Fruit fly (Drosophila melanogaster): ENCODE results near the gene CG33688.

The CG33688 gene

dm6 chr3L:16190885-16191284, 8.1 kb upstream of the CG33688 start (continued):
- TF ChIP-seq hbn (GFP tag; IDR thresholded peaks at IDR 0.05; ENCODE audit: partially characterized antibody) (no peak), slbo (GFP tag; IDR thresholded peaks at IDR 0.05) (no peak; the same call in 1 of the 2 replicates), HHEX (GFP tag; optimal IDR thresholded peaks at IDR 0.05) (peak; percentile 27), bsh (GFP tag; optimal IDR thresholded peaks at IDR 0.05) (peak in 1 of 2 experiments; percentile 38), Ssrp (tag; optimal IDR thresholded peaks at IDR 0.05) (no peak), lbe (GFP tag; optimal IDR thresholded peaks at IDR 0.05) (peak; percentile 34), CrebB (tag; optimal IDR thresholded peaks at IDR 0.05) (no peak), Camta (GFP tag; optimal IDR thresholded peaks at IDR 0.05) (no peak), CG1024 (GFP tag; IDR thresholded peaks at IDR 0.05) (0 out of 2 replicates have a peak, but pooled peaks have one; percentile 2), wek (GFP tag; optimal IDR thresholded peaks at IDR 0.05) (no peak), Poxn (GFP tag; IDR thresholded peaks at IDR 0.05) (no peak), CG18599 (GFP tag; optimal IDR thresholded peaks at IDR 0.05) (no peak), CG9817 (tag; optimal IDR thresholded peaks at IDR 0.05) (no peak), Max (GFP tag; optimal IDR thresholded peaks at IDR 0.05) (no peak), pan (optimal IDR thresholded peaks at IDR 0.05) (no peak), pan (GFP tag; optimal IDR thresholded peaks at IDR 0.05 in 1 of 2, IDR thresholded peaks at IDR 0.05 in 1 of 2) (no peak), CG13287 (GFP tag; IDR thresholded peaks at IDR 0.05; ENCODE audit: partially characterized antibody) (no peak), CG34224 (GFP tag; IDR thresholded peaks at IDR 0.05; ENCODE audit: partially characterized antibody) (no peak), gsb (GFP tag; IDR thresholded peaks at IDR 0.05) (no peak; the same call in 1 of the 2 replicates), CG3281 (GFP tag; optimal IDR thresholded peaks at IDR 0.05) (peak; percentile 17), lab (GFP tag; optimal IDR thresholded peaks at IDR 0.05) (peak; percentile 38), D19A (tag; optimal IDR thresholded peaks at IDR 0.05) (no peak), ash1 (GFP tag; optimal IDR thresholded peaks at IDR 0.05) (no peak), nau (GFP tag; optimal IDR thresholded peaks at IDR 0.05) (peak; percentile 6), chinmo (GFP tag; IDR thresholded peaks at IDR 0.05; ENCODE audit: partially characterized antibody) (0 out of 4 replicates have a peak, but pooled peaks have one; percentile 24), cwo (GFP tag; optimal IDR thresholded peaks at IDR 0.05) (peak; percentile 21), Fer1 (GFP tag; optimal IDR thresholded peaks at IDR 0.05) (peak; percentile 13), CG10543 (GFP tag; optimal IDR thresholded peaks at IDR 0.05) (no peak), CG8281 (tag; optimal IDR thresholded peaks at IDR 0.05) (no peak)

DNA sequence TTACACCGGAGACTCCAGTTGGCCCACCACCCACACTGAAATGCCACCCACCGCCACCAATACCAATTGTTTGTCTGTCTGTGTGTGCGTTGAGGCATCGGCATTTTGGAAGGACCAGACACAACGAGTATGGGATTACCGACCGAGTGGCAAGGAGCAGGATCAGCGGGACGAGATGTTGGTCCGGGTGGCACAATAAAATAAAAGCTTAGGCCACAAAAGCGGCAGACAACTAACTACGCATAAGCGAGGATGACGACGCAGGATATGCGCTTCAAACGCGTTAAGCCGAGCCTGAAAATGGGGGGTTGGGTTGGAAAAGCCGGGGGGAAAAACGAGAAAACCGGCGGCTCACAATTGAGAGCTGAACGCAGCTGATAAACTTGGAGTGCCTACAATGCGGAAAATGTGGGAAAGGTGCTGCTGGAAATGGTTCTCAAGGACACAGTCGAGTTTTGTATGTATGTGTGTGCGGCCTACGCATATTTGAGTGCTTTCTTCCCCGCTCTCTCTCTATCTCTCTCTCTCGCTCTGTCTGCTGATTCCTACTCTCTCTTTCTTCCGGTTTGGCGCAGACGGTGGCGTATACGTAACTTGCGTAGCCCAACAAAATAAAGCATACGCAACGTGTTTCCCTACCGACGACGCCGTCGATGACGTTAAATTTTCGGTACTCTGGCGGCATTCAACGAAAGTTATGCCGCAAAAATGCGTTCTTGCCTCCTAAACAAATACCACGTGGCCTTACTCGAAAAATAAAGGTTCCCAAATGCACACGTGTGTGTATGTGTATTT, 6.3 kb upstream of the CG33688 start:
- no peak for TF ChIP-seq CG12942 (GFP tag; optimal IDR thresholded peaks at IDR 0.05)
- peak; percentile 86 for TF ChIP-seq abd-A (tag; optimal IDR thresholded peaks at IDR 0.05)
- peak; percentile 8 for TF ChIP-seq sd (tag; optimal IDR thresholded peaks at IDR 0.05)
- peak in 1 of 2 experiments; percentile 33 for TF ChIP-seq Trl (optimal IDR thresholded peaks at IDR 0.05)
- no peak for TF ChIP-seq Trl (GFP tag; optimal IDR thresholded peaks at IDR 0.05)
- no peak for TF ChIP-seq CG10431 (GFP tag; optimal IDR thresholded peaks at IDR 0.05)
- no peak for TF ChIP-seq wek (GFP tag; optimal IDR thresholded peaks at IDR 0.05)
- TF ChIP-seq CG7372 (GFP tag; IDR thresholded peaks at IDR 0.05), result peak; percentile 66; the same call in 1 of the 2 replicates
- peak; percentile 3 for TF ChIP-seq CG1832 (GFP tag; optimal IDR thresholded peaks at IDR 0.05)
- peak; percentile 50 for TF ChIP-seq CG13894 (tag; optimal IDR thresholded peaks at IDR 0.05)
- TF ChIP-seq cg (GFP tag; optimal IDR thresholded peaks at IDR 0.05), result peak; percentile 1
- no peak for TF ChIP-seq cato (GFP tag; optimal IDR thresholded peaks at IDR 0.05; ENCODE audit: borderline replicate concordance)
- TF ChIP-seq CG15269 (tag; optimal IDR thresholded peaks at IDR 0.05), result no peak
- peak; percentile 3 for TF ChIP-seq CG10543 (GFP tag; optimal IDR thresholded peaks at IDR 0.05)
- no peak for TF ChIP-seq NfI (GFP tag; optimal IDR thresholded peaks at IDR 0.05)
- TF ChIP-seq Med (GFP tag), result peak; percentile 72
- TF ChIP-seq CG9437 (GFP tag; optimal IDR thresholded peaks at IDR 0.05), result peak; percentile 72

Data from whole organism, embryonic.